Worm (Caenorhabditis elegans) whole organism, midembryonic: ENCODE results near the gene Y69E1A.5.

ENCODE experiments used
- T22C8.4 ChIP-seq: fragments of 200-800 bp; sonication (Bioruptor generic); IDR thresholded peaks from 2 replicates; pipeline ENCODE4 v1.3.6; 2022; ENCODE audit warnings: missing genetic modification characterization, missing compliant biosample characterization
- cog-1 ChIP-seq: sonication (generic microtip); optimal IDR thresholded peaks from 2 replicates; lab custom pipeline; 2016; ENCODE audit warnings: missing genetic modification characterization, missing compliant biosample characterization
- klf-2 ChIP-seq: fragments of 200-800 bp; sonication (Bioruptor generic); conservative IDR thresholded peaks from 2 replicates; pipeline ENCODE4 v1.3.6; 2022; ENCODE audit warnings: missing genetic modification reagents, missing genetic modification characterization, missing compliant biosample characterization
- ref-1 ChIP-seq: fragments of 200-800 bp; sonication (Bioruptor generic); conservative IDR thresholded peaks from 2 replicates; pipeline ENCODE4 v1.3.6; 2022; ENCODE audit warnings: missing genetic modification reagents, missing genetic modification characterization, missing compliant biosample characterization

DNA sequence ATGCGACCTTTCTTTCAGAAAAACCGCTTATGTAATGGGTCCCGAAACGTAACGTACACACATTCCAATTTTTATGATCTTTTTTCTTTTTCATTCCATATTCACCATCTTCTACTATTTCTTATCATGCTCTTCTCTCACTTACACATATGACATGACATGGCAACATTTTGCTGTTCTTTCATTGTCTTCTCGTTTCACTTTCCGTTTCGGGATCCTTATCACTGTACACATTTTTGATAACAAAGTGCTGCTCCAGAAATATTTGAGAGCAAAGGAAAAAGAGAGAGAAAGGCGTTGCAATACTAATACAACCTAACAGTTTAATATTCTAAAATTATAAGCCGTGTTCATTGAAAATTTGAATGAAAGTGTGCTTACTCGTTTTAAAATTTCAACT lies 12.9 kb upstream of the Y69E1A.5 start:
- TF ChIP-seq cog-1 (tag; lab: Kevin White, UChicago) = no peak
- TF ChIP-seq klf-2 = no peak
- no peak for TF ChIP-seq T22C8.4
- no peak for TF ChIP-seq ref-1
